Fruit fly (Drosophila melanogaster) Kc167 (cell line): Measurements from ENCODE around the gene sofe.

Experiments used
- Sin3A ChIP-seq: fragments of >200 bp; optimal IDR thresholded peaks from 2 replicates; lab custom pipeline; 2018; ENCODE audit warnings: missing external identifiers
- h ChIP-seq: fragments of >200 bp; optimal IDR thresholded peaks from 3 replicates; lab custom pipeline; 2018; ENCODE audit warnings: missing external identifiers
- insv ChIP-seq: fragments of >200 bp; optimal IDR thresholded peaks from 3 replicates; lab custom pipeline; 2018; ENCODE audit warnings: missing external identifiers
- ttk ChIP-seq: sonication (Bioruptor generic); optimal IDR thresholded peaks from 2 replicates; lab custom pipeline; 2017; ENCODE audit warnings: missing external identifiers

DNA sequence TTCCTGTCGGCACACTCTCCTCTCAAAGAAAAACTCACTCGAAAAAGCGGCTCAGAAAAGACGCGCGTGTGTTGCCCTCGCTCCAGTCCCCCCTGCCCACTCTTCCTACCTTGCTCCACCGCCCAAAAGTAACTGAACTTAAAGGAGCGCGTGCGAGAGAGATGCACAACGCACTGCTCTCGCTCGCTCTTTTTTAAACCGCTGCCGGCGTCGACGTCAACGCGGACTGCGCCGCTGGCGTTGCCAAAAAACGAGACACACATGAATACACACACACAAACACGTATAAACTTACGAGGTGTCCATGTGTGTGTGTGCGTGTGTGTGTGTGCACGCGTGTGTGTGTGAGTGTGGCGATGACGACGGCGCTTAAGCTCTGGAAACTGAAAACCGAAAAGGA lies 40.4 kb downstream of the sofe start:
- TF ChIP-seq Sin3A (lab: Kevin White, UChicago) (no peak), h (lab: Kevin White, UChicago) (no peak), insv (lab: Kevin White, UChicago) (no peak), ttk (lab: Kevin White, UChicago) (no peak)
